Worm (Caenorhabditis elegans): ENCODE measurements around the gene eif-2Bepsilon.

- no peak for TF ChIP-seq ceh-82 (tag; optimal IDR thresholded peaks at IDR 0.05)
- no peak for TF ChIP-seq mdl-1 (tag; optimal IDR thresholded peaks at IDR 0.05)
- TF ChIP-seq ama-1 (optimal IDR thresholded peaks at IDR 0.05): no peak
These were observed 49.2 kb upstream of the eif-2Bepsilon start, which contains the start of gene T22C8.1 for ce11 chrII:8612470-8612869.
